Fruit fly (Drosophila melanogaster) whole organism, embryonic: ENCODE data around the gene Act87E.

Source experiments
- CG12155 ChIP-seq: fragments of 200-800 bp; sonication (Bioruptor generic); optimal IDR thresholded peaks from 3 replicates; lab custom pipeline; 2016; ENCODE audit warnings: missing biosample characterization, missing genetic modification characterization
- CG17359 ChIP-seq: fragments of 200-800 bp; sonication (Bioruptor generic); optimal IDR thresholded peaks from 3 replicates; lab custom pipeline; 2018; ENCODE audit warnings: missing biosample characterization, mild to moderate bottlenecking, missing genetic modification characterization, moderate library complexity
- CG17829 ChIP-seq: fragments of 200-800 bp; optimal IDR thresholded peaks from 2 replicates; lab custom pipeline; 2019; ENCODE audit warnings: missing biosample characterization, mild to moderate bottlenecking, missing genetic modification characterization, moderate library complexity
- CG2889 ChIP-seq: fragments of 200-800 bp; sonication (Bioruptor generic); IDR thresholded peaks from 3 replicates; pipeline ENCODE4 v1.3.6; 2022; ENCODE audit warnings: missing biosample characterization, missing genetic modification characterization
- CG30431 ChIP-seq: fragments of 200-800 bp; sonication (Bioruptor generic); optimal IDR thresholded peaks from 2 replicates; lab custom pipeline; 2017; ENCODE audit warnings: missing biosample characterization, missing genetic modification characterization
- CG6683 ChIP-seq: fragments of 200-800 bp; sonication (Bioruptor generic); optimal IDR thresholded peaks from 2 replicates; lab custom pipeline; 2017; ENCODE audit warnings: missing biosample characterization, mild to moderate bottlenecking, missing genetic modification characterization, missing genetic modification reagents
- CoRest ChIP-seq: fragments of 200-800 bp; sonication (Bioruptor generic); optimal IDR thresholded peaks from 3 replicates; lab custom pipeline; 2018; ENCODE audit warnings: missing biosample characterization, mild to moderate bottlenecking, missing genetic modification characterization, moderate library complexity
- Dad ChIP-seq: fragments of 200-800 bp; sonication (Bioruptor generic); optimal IDR thresholded peaks from 3 replicates; lab custom pipeline; 2016; ENCODE audit warnings: missing biosample characterization, missing genetic modification characterization
- Myb ChIP-seq: fragments of 200-800 bp; sonication (Bioruptor generic); optimal IDR thresholded peaks from 2 replicates; lab custom pipeline; 2016; ENCODE audit warnings: missing biosample characterization, missing genetic modification characterization
- TFAM ChIP-seq: fragments of 200-800 bp; sonication (Bioruptor generic); optimal IDR thresholded peaks from 2 replicates; lab custom pipeline; 2017; ENCODE audit warnings: missing biosample characterization, missing genetic modification characterization, inconsistent platforms
- ase ChIP-seq: fragments of 200-800 bp; sonication (Bioruptor generic); IDR thresholded peaks from 3 replicates; pipeline ENCODE4 v1.3.6; 2022; ENCODE audit warnings: missing biosample characterization, missing genetic modification characterization
- bsh ChIP-seq, 2 experiments: fragments of 200-800 bp; sonication (Bioruptor generic); optimal IDR thresholded peaks; 2 replicates each; lab custom pipeline; 2017 to 2018; ENCODE audit warnings: mild to moderate bottlenecking in 2 of 2, missing biosample characterization in 2 of 2, missing genetic modification characterization in 2 of 2, moderate library complexity in 1 of 2
- mam ChIP-seq: fragments of 200-800 bp; sonication (Bioruptor generic); optimal IDR thresholded peaks from 3 replicates; lab custom pipeline; 2016; ENCODE audit warnings: missing biosample characterization, missing genetic modification characterization
- trem ChIP-seq: fragments of 200-800 bp; optimal IDR thresholded peaks from 3 replicates; lab custom pipeline; 2019; ENCODE audit warnings: missing biosample characterization, mild to moderate bottlenecking, missing genetic modification characterization, moderate library complexity

The Act87E gene

DNA sequence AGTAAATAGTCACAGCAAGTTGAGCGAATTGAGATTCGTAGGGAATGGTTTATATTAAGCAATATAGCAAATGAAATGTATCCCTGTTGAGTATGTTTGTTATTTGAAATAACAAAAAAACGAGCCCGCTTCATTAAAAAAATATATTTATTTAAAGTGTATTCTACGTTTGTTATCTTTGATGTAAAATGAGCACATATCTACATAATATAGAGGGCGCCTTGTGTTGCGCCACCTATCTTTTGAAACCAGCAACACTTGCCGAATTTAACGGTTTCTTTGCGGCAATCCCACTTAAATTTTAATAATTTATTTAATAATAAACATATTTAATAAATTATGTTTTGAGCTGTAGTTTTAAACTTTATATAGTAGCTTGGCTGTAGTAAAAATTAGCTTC lies 45.5 kb downstream of the Act87E start (continued):
- TF ChIP-seq ase (GFP tag; lab: Robert Waterston, UW) (0 out of 3 replicates have a peak, but pooled peaks have one; percentile 31), mam (GFP tag; lab: Kevin White, UChicago) (no peak), CG17829 (peak; percentile 33), CG30431 (GFP tag; lab: Kevin White, UChicago) (no peak), Myb (peak; percentile 69), trem (tag; lab: Kevin White, UChicago) (peak; percentile 14), bsh (GFP tag; optimal IDR thresholded peaks at IDR 0.05; lab: Kevin White, UChicago) (peak in 1 of 2 experiments; percentile 14), CG17359 (tag; lab: Kevin White, UChicago) (no peak), CG2889 (GFP tag; lab: Robert Waterston, UW) (no peak), TFAM (no peak), CoRest (peak; percentile 19), CG12155 (GFP tag; lab: Kevin White, UChicago) (no peak), Dad (no peak), CG6683 (no peak)
